Worm (Caenorhabditis elegans) whole organism, late embryonic: Measurements from ENCODE around the gene B0280.9.
"Not testable (repeated sequence)": the region's sequence is repeated elsewhere in the genome, so short reads cannot be mapped to it uniquely, and the experiment has no call there.

ENCODE experiments used
- C08G9.2 ChIP-seq: sonication (generic microtip); optimal IDR thresholded peaks from 2 replicates; lab custom pipeline; 2016; ENCODE audit warnings: mild to moderate bottlenecking, missing genetic modification characterization, moderate library complexity, missing compliant biosample characterization
- F13H6.1 ChIP-seq: sonication (generic microtip); optimal IDR thresholded peaks from 2 replicates; lab custom pipeline; 2016; ENCODE audit warnings: missing genetic modification characterization, missing compliant biosample characterization
- K02D7.2 ChIP-seq: sonication (generic microtip); optimal IDR thresholded peaks from 2 replicates; lab custom pipeline; 2017; ENCODE audit warnings: mild to moderate bottlenecking, missing genetic modification characterization, missing compliant biosample characterization
- K09A11.1 ChIP-seq: sonication (generic microtip); optimal IDR thresholded peaks from 2 replicates; lab custom pipeline; 2017; ENCODE audit warnings: antibody characterized with exemption, mild to moderate bottlenecking, missing genetic modification characterization, missing compliant biosample characterization; ENCODE audit not compliant: insufficient read depth
- T23F11.4 ChIP-seq: fragments of 200-800 bp; sonication (Bioruptor generic); optimal IDR thresholded peaks from 2 replicates; lab custom pipeline; 2018; ENCODE audit warnings: mild to moderate bottlenecking, missing genetic modification characterization, missing compliant biosample characterization
- ceh-18 ChIP-seq: sonication (generic microtip); optimal IDR thresholded peaks from 2 replicates; lab custom pipeline; 2016; ENCODE audit warnings: missing genetic modification characterization, missing compliant biosample characterization
- ceh-19 ChIP-seq: fragments of 200-800 bp; sonication (Bioruptor generic); optimal IDR thresholded peaks from 2 replicates; lab custom pipeline; 2018; ENCODE audit warnings: mild to moderate bottlenecking, missing genetic modification characterization, missing compliant biosample characterization
- ceh-2 ChIP-seq: sonication (generic microtip); optimal IDR thresholded peaks from 2 replicates; lab custom pipeline; 2016; ENCODE audit warnings: missing genotype, missing genetic modification characterization, missing compliant biosample characterization
- ceh-30 ChIP-seq: fragments of 150-350 bp; optimal IDR thresholded peaks from 2 replicates; lab custom pipeline; 2014; ENCODE audit warnings: missing biosample characterization, missing genetic modification characterization
- ceh-31 ChIP-seq: sonication (generic microtip); optimal IDR thresholded peaks from 2 replicates; lab custom pipeline; 2016; ENCODE audit warnings: missing genetic modification characterization, missing compliant biosample characterization
- ceh-45 ChIP-seq: fragments of 200-800 bp; sonication (Bioruptor generic); IDR thresholded peaks from 2 replicates; pipeline ENCODE4 v1.3.6; 2022; ENCODE audit warnings: missing genetic modification reagents, missing genetic modification characterization, missing compliant biosample characterization
- ceh-48 ChIP-seq: sonication (generic microtip); optimal IDR thresholded peaks from 2 replicates; lab custom pipeline; 2016; ENCODE audit warnings: missing genetic modification characterization, inconsistent platforms, missing compliant biosample characterization
- ceh-6 ChIP-seq: fragments of 200-800 bp; sonication (Bioruptor generic); optimal IDR thresholded peaks from 2 replicates; lab custom pipeline; 2018; ENCODE audit warnings: mild to moderate bottlenecking, missing genetic modification characterization, missing compliant biosample characterization
- che-1 ChIP-seq: sonication (generic microtip); optimal IDR thresholded peaks from 2 replicates; lab custom pipeline; 2016; ENCODE audit warnings: mild to moderate bottlenecking, missing genetic modification characterization, missing compliant biosample characterization
- dmd-4 ChIP-seq: sonication (generic microtip); optimal IDR thresholded peaks from 2 replicates; lab custom pipeline; 2016; ENCODE audit warnings: borderline replicate concordance, missing genetic modification characterization, missing compliant biosample characterization
- eyg-1 ChIP-seq: sonication (generic microtip); optimal IDR thresholded peaks from 2 replicates; lab custom pipeline; 2016; ENCODE audit warnings: missing genotype, missing genetic modification characterization, missing compliant biosample characterization
- fax-1 ChIP-seq: sonication (generic microtip); optimal IDR thresholded peaks from 2 replicates; lab custom pipeline; 2016; ENCODE audit warnings: missing genotype, missing genetic modification characterization, missing compliant biosample characterization
- fkh-10 ChIP-seq: fragments of 150-350 bp; optimal IDR thresholded peaks from 2 replicates; lab custom pipeline; 2014; ENCODE audit warnings: missing biosample characterization, missing genetic modification reagents, missing genetic modification characterization
- hlh-13 ChIP-seq: fragments of 200-800 bp; sonication (Bioruptor generic); optimal IDR thresholded peaks from 2 replicates; lab custom pipeline; 2018; ENCODE audit warnings: mild to moderate bottlenecking, missing genetic modification characterization, missing compliant biosample characterization
- hlh-15 ChIP-seq: sonication (generic microtip); optimal IDR thresholded peaks from 2 replicates; lab custom pipeline; 2016; ENCODE audit warnings: missing genetic modification characterization, missing compliant biosample characterization
- hlh-30 ChIP-seq: sonication (generic microtip); optimal IDR thresholded peaks from 2 replicates; lab custom pipeline; 2017; ENCODE audit warnings: antibody characterized with exemption, missing genetic modification characterization, missing compliant biosample characterization; ENCODE audit not compliant: insufficient read depth
- hlh-8 ChIP-seq: sonication (generic microtip); optimal IDR thresholded peaks from 2 replicates; lab custom pipeline; 2016; ENCODE audit warnings: missing genotype, missing genetic modification characterization, missing compliant biosample characterization
- lim-6 ChIP-seq: sonication (generic microtip); optimal IDR thresholded peaks from 2 replicates; lab custom pipeline; 2016; ENCODE audit warnings: missing genetic modification characterization, missing compliant biosample characterization
- madf-2 ChIP-seq: sonication (generic microtip); optimal IDR thresholded peaks from 2 replicates; lab custom pipeline; 2017; ENCODE audit warnings: missing genetic modification characterization, missing compliant biosample characterization
- mec-3 ChIP-seq: sonication (generic microtip); optimal IDR thresholded peaks from 2 replicates; lab custom pipeline; 2016; ENCODE audit warnings: borderline replicate concordance, missing genetic modification characterization, missing compliant biosample characterization
- nhr-11 ChIP-seq: fragments of 150-350 bp; optimal IDR thresholded peaks from 2 replicates; lab custom pipeline; 2014; ENCODE audit warnings: missing biosample characterization, missing genetic modification characterization
- npax-4 ChIP-seq: sonication (generic microtip); optimal IDR thresholded peaks from 2 replicates; lab custom pipeline; 2016; ENCODE audit warnings: missing genetic modification characterization, missing compliant biosample characterization
- pax-1 ChIP-seq: fragments of 150-350 bp; optimal IDR thresholded peaks from 2 replicates; lab custom pipeline; 2014; ENCODE audit warnings: missing biosample characterization, missing genetic modification characterization
- pha-4 ChIP-seq: fragments of 150-350 bp; optimal IDR thresholded peaks from 2 replicates; lab custom pipeline; 2018; ENCODE audit warnings: missing biosample characterization, missing genetic modification reagents, missing genetic modification characterization
- pros-1 ChIP-seq: fragments of 150-350 bp; optimal IDR thresholded peaks from 2 replicates; lab custom pipeline; 2014; ENCODE audit warnings: missing biosample characterization, missing genetic modification reagents, missing genetic modification characterization
- rnt-1 ChIP-seq: sonication (generic microtip); optimal IDR thresholded peaks from 2 replicates; lab custom pipeline; 2016; ENCODE audit warnings: missing genetic modification characterization, missing compliant biosample characterization
- sox-2 ChIP-seq: fragments of 200-800 bp; sonication (Bioruptor generic); IDR thresholded peaks from 2 replicates; pipeline ENCODE4 v1.3.6; 2022; ENCODE audit warnings: missing genetic modification reagents, missing genetic modification characterization, missing compliant biosample characterization
- syd-9 ChIP-seq: sonication (generic microtip); optimal IDR thresholded peaks from 2 replicates; lab custom pipeline; 2016; ENCODE audit warnings: mild to moderate bottlenecking, missing genetic modification characterization, moderate library complexity, missing compliant biosample characterization
- tbx-2 ChIP-seq: sonication (generic microtip); optimal IDR thresholded peaks from 2 replicates; lab custom pipeline; 2016; ENCODE audit warnings: missing genetic modification characterization, missing compliant biosample characterization
- ttx-3 ChIP-seq: sonication (generic microtip); optimal IDR thresholded peaks from 2 replicates; lab custom pipeline; 2016; ENCODE audit warnings: missing genetic modification reagents, missing genetic modification characterization, missing compliant biosample characterization
- unc-55 ChIP-seq: sonication (generic microtip); optimal IDR thresholded peaks from 2 replicates; lab custom pipeline; 2017; ENCODE audit warnings: missing biosample characterization, missing genetic modification reagents, missing genetic modification characterization

The B0280.9 gene

ce11 chrIII:7136015-7136414, 13.3 kb upstream of the B0280.9 start, which contains the start of gene B0280.17:
Gene B0280.17 (minus strand): TSS chrIII:7136115.
- no peak for TF ChIP-seq ceh-6 (GFP tag; lab: Kevin White, UChicago)
- TF ChIP-seq ttx-3 (tag; lab: Kevin White, UChicago): no peak
- TF ChIP-seq K09A11.1: no peak
- TF ChIP-seq madf-2 (tag; lab: Kevin White, UChicago): no peak
- TF ChIP-seq F13H6.1 (tag; lab: Kevin White, UChicago): no peak
- TF ChIP-seq eyg-1 (tag; lab: Kevin White, UChicago): no peak
- no peak for TF ChIP-seq mec-3
- TF ChIP-seq ceh-48 (tag; lab: Kevin White, UChicago): no peak
- no peak for TF ChIP-seq hlh-8 (tag; lab: Kevin White, UChicago)
- no peak for TF ChIP-seq nhr-11 (tag; lab: Kevin White, UChicago)
- no peak for TF ChIP-seq ceh-30 (tag; lab: Kevin White, UChicago)
- no peak for TF ChIP-seq pax-1 (tag; lab: Kevin White, UChicago)
- no peak for TF ChIP-seq rnt-1 (tag; lab: Kevin White, UChicago)
- TF ChIP-seq pros-1 (tag; lab: Kevin White, UChicago): no peak
- no peak for TF ChIP-seq lim-6 (tag; lab: Kevin White, UChicago)
- TF ChIP-seq sox-2 (GFP tag; lab: Robert Waterston, UW): no peak

ce11 chrIII:7133559-7133958, 10.9 kb upstream of the B0280.9 start, which contains the start of the genes pot-1 and ggtb-1:
Gene pot-1 (minus strand): TSS chrIII:7133678.
Gene ggtb-1 (plus strand): TSS chrIII:7133766.
- TF ChIP-seq dmd-4 (tag; lab: Kevin White, UChicago) (no peak), eyg-1 (tag; lab: Kevin White, UChicago) (no peak), ceh-2 (tag; lab: Kevin White, UChicago) (no peak), T23F11.4 (no peak), fax-1 (tag; lab: Kevin White, UChicago) (no peak), hlh-15 (tag; lab: Kevin White, UChicago) (no peak), npax-4 (no peak), lim-6 (tag; lab: Kevin White, UChicago) (no peak)

- not testable (repeated sequence) for TF ChIP-seq unc-55 (GFP tag; lab: Kevin White, UChicago); che-1 (tag; lab: Kevin White, UChicago); ceh-18
Measured at ce11 chrIII:7128601-7129000, 5.9 kb upstream of the B0280.9 start, which contains the start of gene viro-2. Gene viro-2 (plus strand): TSS chrIII:7128901.

DNA sequence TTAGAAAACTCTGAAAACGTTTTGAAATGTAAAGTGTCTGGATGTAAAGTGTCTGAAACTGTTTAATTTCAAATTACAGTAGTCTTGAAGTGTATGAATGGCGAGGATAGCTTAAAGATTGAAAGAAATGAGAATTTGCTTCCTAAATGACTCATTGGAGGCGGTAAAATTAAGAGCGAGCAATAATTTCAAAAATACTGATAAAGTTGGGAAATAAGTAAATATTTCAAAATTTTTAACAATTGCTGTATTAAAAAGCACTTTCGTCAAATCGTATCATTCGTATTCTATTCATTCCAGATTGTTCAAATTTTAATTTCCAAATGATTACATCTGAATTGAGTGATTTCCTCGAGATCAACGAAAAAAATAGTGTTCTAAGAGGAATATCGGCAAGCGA, 1.7 kb upstream of the B0280.9 start, which contains the start of gene B0280.2:
Gene B0280.2, plus strand, starts transcription at position 301 of the 400 bp plus-strand sequence.
- no peak for TF ChIP-seq ttx-3 (tag; lab: Kevin White, UChicago)
- no peak for TF ChIP-seq ceh-45 (GFP tag; lab: Robert Waterston, UW)
- TF ChIP-seq ceh-19 (GFP tag; lab: Kevin White, UChicago): no peak
- no peak for TF ChIP-seq lim-6 (tag; lab: Kevin White, UChicago)
- TF ChIP-seq ceh-31 (tag; lab: Kevin White, UChicago): no peak
- no peak for TF ChIP-seq hlh-13 (GFP tag; lab: Kevin White, UChicago)
- TF ChIP-seq fkh-10 (GFP tag; lab: Kevin White, UChicago): no peak
- no peak for TF ChIP-seq C08G9.2 (tag; lab: Kevin White, UChicago)
- no peak for TF ChIP-seq syd-9 (tag; lab: Kevin White, UChicago)
- TF ChIP-seq nhr-11 (tag; lab: Kevin White, UChicago): no peak
- TF ChIP-seq tbx-2 (tag; lab: Kevin White, UChicago): no peak
- TF ChIP-seq K02D7.2 (tag; lab: Kevin White, UChicago): no peak
- TF ChIP-seq, all 69 proteins: peak for 0

DNA sequence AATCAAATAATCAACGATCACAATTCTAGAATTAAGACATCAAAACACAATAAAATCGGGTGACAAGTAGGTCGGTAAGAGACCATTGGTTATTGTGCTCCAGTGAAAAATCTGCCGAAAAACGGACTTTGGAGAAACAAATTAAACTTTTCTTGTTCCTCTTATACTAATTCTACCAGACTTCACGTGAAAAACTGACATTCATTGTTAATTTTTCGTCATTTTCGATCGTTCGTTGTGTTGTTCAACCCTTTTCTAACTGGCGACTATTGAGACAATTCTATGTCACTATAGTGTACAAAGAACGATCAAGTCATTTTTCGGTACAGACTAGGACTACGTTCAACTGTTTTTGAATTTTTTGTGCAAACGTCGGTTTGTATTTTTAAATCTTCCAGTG, 2.2 kb downstream of the B0280.9 start:
- TF ChIP-seq hlh-30 (no peak), pha-4 (tag; lab: Kevin White, UChicago) (no peak), ttx-3 (tag; lab: Kevin White, UChicago) (no peak), pax-1 (tag; lab: Kevin White, UChicago) (no peak), sox-2 (GFP tag; lab: Robert Waterston, UW) (no peak), ceh-6 (GFP tag; lab: Kevin White, UChicago) (no peak)
